Worm (Caenorhabditis elegans) whole organism, early embryonic: Measurements from ENCODE around the gene tsn-1.

Source experiments
- B0310.2 ChIP-seq: sonication (generic microtip); optimal IDR thresholded peaks from 2 replicates; lab custom pipeline; 2016; ENCODE audit warnings: mild to moderate bottlenecking, missing genetic modification characterization, missing compliant biosample characterization
- F13C5.2 ChIP-seq: sonication (generic microtip); optimal IDR thresholded peaks from 2 replicates; lab custom pipeline; 2017; ENCODE audit warnings: mild to moderate bottlenecking, missing genetic modification characterization, inconsistent platforms, missing compliant biosample characterization
- aly-1 ChIP-seq: sonication (generic microtip); optimal IDR thresholded peaks from 2 replicates; lab custom pipeline; 2016; ENCODE audit warnings: missing genetic modification characterization, missing compliant biosample characterization
- ama-1 ChIP-seq: fragments of 150-350 bp; optimal IDR thresholded peaks from 2 replicates; lab custom pipeline; 2014
- ceh-13 ChIP-seq: fragments of 200-800 bp; sonication (Bioruptor generic); optimal IDR thresholded peaks from 2 replicates; lab custom pipeline; 2018; ENCODE audit warnings: mild to moderate bottlenecking, missing genetic modification characterization, missing compliant biosample characterization
- ceh-36 ChIP-seq: sonication (generic microtip); optimal IDR thresholded peaks from 2 replicates; lab custom pipeline; 2016; ENCODE audit warnings: missing genetic modification characterization, inconsistent platforms, missing compliant biosample characterization
- ets-7 ChIP-seq: sonication (generic microtip); optimal IDR thresholded peaks from 2 replicates; lab custom pipeline; 2016; ENCODE audit warnings: missing genotype, missing genetic modification characterization, missing compliant biosample characterization
- flt-1 ChIP-seq: fragments of 200-800 bp; sonication (Bioruptor generic); IDR thresholded peaks from 2 replicates; pipeline ENCODE4 v1.3.6; 2022; ENCODE audit warnings: missing genetic modification characterization, missing compliant biosample characterization
- hmbx-1 ChIP-seq: sonication (generic microtip); optimal IDR thresholded peaks from 2 replicates; lab custom pipeline; 2016; ENCODE audit warnings: mild to moderate bottlenecking, missing genetic modification characterization, missing compliant biosample characterization
- hmg-4 ChIP-seq: fragments of 200-800 bp; sonication (Bioruptor generic); optimal IDR thresholded peaks from 2 replicates; lab custom pipeline; 2018; ENCODE audit warnings: mild to moderate bottlenecking, missing genetic modification characterization, missing compliant biosample characterization
- hnd-1 ChIP-seq: sonication (generic microtip); optimal IDR thresholded peaks from 2 replicates; lab custom pipeline; 2016; ENCODE audit warnings: missing genetic modification characterization, missing compliant biosample characterization
- pes-1 ChIP-seq: fragments of 200-800 bp; sonication (Bioruptor generic); IDR thresholded peaks from 2 replicates; pipeline ENCODE4 v1.3.6; 2022; ENCODE audit warnings: missing genetic modification reagents, missing genetic modification characterization, missing compliant biosample characterization
- scrt-1 ChIP-seq: fragments of 200-800 bp; sonication (Bioruptor generic); IDR thresholded peaks from 2 replicates; pipeline ENCODE4 v1.3.6; 2022; ENCODE audit warnings: missing genetic modification characterization, missing compliant biosample characterization
- sea-1 ChIP-seq: fragments of 200-800 bp; sonication (Bioruptor generic); conservative IDR thresholded peaks from 2 replicates; pipeline ENCODE4 v1.3.6; 2022; ENCODE audit warnings: missing genetic modification characterization, missing compliant biosample characterization
- tbx-11 ChIP-seq: fragments of 200-800 bp; sonication (Bioruptor generic); IDR thresholded peaks from 2 replicates; pipeline ENCODE4 v1.3.6; 2022; ENCODE audit warnings: missing genetic modification characterization, missing compliant biosample characterization
- tbx-37 ChIP-seq: fragments of 200-800 bp; sonication (Bioruptor generic); conservative IDR thresholded peaks from 2 replicates; pipeline ENCODE4 v1.3.6; 2022; ENCODE audit warnings: missing genetic modification reagents, missing genetic modification characterization, missing compliant biosample characterization
- tra-4 ChIP-seq: sonication (generic microtip); optimal IDR thresholded peaks from 2 replicates; lab custom pipeline; 2017; ENCODE audit warnings: missing genetic modification characterization, missing compliant biosample characterization

The tsn-1 gene

ce11 chrII:4737348-4737747 lies 30.7 kb downstream of the tsn-1 start, which contains the start of gene ctsa-1.1:
TSS of gene ctsa-1.1 (plus strand) at chrII:4737648.
- TF ChIP-seq ets-7 (no peak), ceh-36 (tag; lab: Kevin White, UChicago) (no peak), F13C5.2 (tag; lab: Kevin White, UChicago) (no peak), ceh-13 (GFP tag; lab: Kevin White, UChicago) (no peak), hmbx-1 (no peak), hmg-4 (no peak), scrt-1 (GFP tag; lab: Robert Waterston, UW) (no peak)

ce11 chrII:4739984-4740462 lies 33.4 kb downstream of the tsn-1 start, which contains the start of gene eas-1:
TSS of gene eas-1 (plus strand) at chrII:4740412.
- TF ChIP-seq hmg-4 = peak; percentile 69
- no peak for TF ChIP-seq B0310.2
- TF ChIP-seq ceh-36 (tag; lab: Kevin White, UChicago) = no peak
- peak; percentile 92 for TF ChIP-seq tbx-37 (GFP tag; lab: Robert Waterston, UW)
- TF ChIP-seq hmbx-1 = no peak
- no peak for TF ChIP-seq scrt-1 (GFP tag; lab: Robert Waterston, UW)
- TF ChIP-seq aly-1 (tag; lab: Kevin White, UChicago) = no peak
- no peak for TF ChIP-seq ama-1 (lab: Kevin White, UChicago)
- peak; percentile 49 for TF ChIP-seq ets-7
- TF ChIP-seq tbx-11 (GFP tag; lab: Robert Waterston, UW) = no peak
- no peak for TF ChIP-seq hnd-1 (tag; lab: Kevin White, UChicago)
- no peak for TF ChIP-seq tra-4 (tag; lab: Kevin White, UChicago)
- peak; percentile 71; the same call in 1 of the 2 replicates for TF ChIP-seq pes-1 (GFP tag; lab: Robert Waterston, UW)
- TF ChIP-seq ceh-13 (GFP tag; lab: Kevin White, UChicago) = no peak
- peak; percentile 40 for TF ChIP-seq F13C5.2 (tag; lab: Kevin White, UChicago)

ce11 chrII:4741527-4742187 lies 35.0 kb downstream of the tsn-1 start, which contains the start of gene acs-11:
TSS of gene acs-11 (plus strand) at chrII:4742137.
- TF ChIP-seq aly-1 (tag; lab: Kevin White, UChicago) = no peak
- no peak for TF ChIP-seq pes-1 (GFP tag; lab: Robert Waterston, UW)
- no peak for TF ChIP-seq tbx-11 (GFP tag; lab: Robert Waterston, UW)
- no peak for TF ChIP-seq tbx-37 (GFP tag; lab: Robert Waterston, UW)
- TF ChIP-seq hmg-4 = no peak
- no peak for TF ChIP-seq flt-1 (GFP tag; lab: Robert Waterston, UW)
- TF ChIP-seq ama-1 (lab: Kevin White, UChicago) = no peak
- no peak for TF ChIP-seq ceh-13 (GFP tag; lab: Kevin White, UChicago)
- no peak for TF ChIP-seq scrt-1 (GFP tag; lab: Robert Waterston, UW)
- no peak for TF ChIP-seq tra-4 (tag; lab: Kevin White, UChicago)
- no peak for TF ChIP-seq sea-1 (GFP tag; lab: Robert Waterston, UW)
- TF ChIP-seq ceh-36 (tag; lab: Kevin White, UChicago) = no peak
- TF ChIP-seq ets-7 = no peak

- no peak for TF ChIP-seq pes-1 (GFP tag; lab: Robert Waterston, UW)
- TF ChIP-seq ama-1 (lab: Kevin White, UChicago) = no peak
- TF ChIP-seq ceh-36 (tag; lab: Kevin White, UChicago) = no peak
- TF ChIP-seq sea-1 (GFP tag; lab: Robert Waterston, UW) = no peak
- no peak for TF ChIP-seq F13C5.2 (tag; lab: Kevin White, UChicago)
- TF ChIP-seq hmg-4 = no peak
- no peak for TF ChIP-seq ets-7
- no peak for TF ChIP-seq hmbx-1
- TF ChIP-seq tra-4 (tag; lab: Kevin White, UChicago) = no peak
Observed at ce11 chrII:4745281-4745680, 38.7 kb downstream of the tsn-1 start.

- TF ChIP-seq ama-1 (lab: Kevin White, UChicago) = no peak
- no peak for TF ChIP-seq ceh-13 (GFP tag; lab: Kevin White, UChicago)
- no peak for TF ChIP-seq ets-7
- no peak for TF ChIP-seq F13C5.2 (tag; lab: Kevin White, UChicago)
- no peak for TF ChIP-seq hmbx-1
- TF ChIP-seq scrt-1 (GFP tag; lab: Robert Waterston, UW) = no peak
- no peak for TF ChIP-seq hmg-4
Observed at ce11 chrII:4747063-4747462, 40.4 kb downstream of the tsn-1 start.

- TF ChIP-seq ama-1 (lab: Kevin White, UChicago) (no peak), pes-1 (GFP tag; lab: Robert Waterston, UW) (no peak), ets-7 (no peak), hmg-4 (no peak), B0310.2 (no peak), hmbx-1 (no peak)
Observed at ce11 chrII:4747697-4748096, 41.1 kb downstream of the tsn-1 start.

- TF ChIP-seq ets-7 = no peak
- no peak for TF ChIP-seq flt-1 (GFP tag; lab: Robert Waterston, UW)
- no peak for TF ChIP-seq sea-1 (GFP tag; lab: Robert Waterston, UW)
- no peak for TF ChIP-seq aly-1 (tag; lab: Kevin White, UChicago)
- no peak for TF ChIP-seq tbx-37 (GFP tag; lab: Robert Waterston, UW)
- no peak for TF ChIP-seq hmbx-1
- no peak for TF ChIP-seq F13C5.2 (tag; lab: Kevin White, UChicago)
- TF ChIP-seq tra-4 (tag; lab: Kevin White, UChicago) = no peak
- TF ChIP-seq B0310.2 = no peak
- TF ChIP-seq ceh-36 (tag; lab: Kevin White, UChicago) = no peak
- no peak for TF ChIP-seq pes-1 (GFP tag; lab: Robert Waterston, UW)
- TF ChIP-seq scrt-1 (GFP tag; lab: Robert Waterston, UW) = no peak
Observed at ce11 chrII:4748374-4748773, 41.8 kb downstream of the tsn-1 start.

ce11 chrII:4749581-4749980 lies 43.0 kb downstream of the tsn-1 start, which contains the start of gene F41C3.2:
TSS of gene F41C3.2 (plus strand) at chrII:4749968.
- TF ChIP-seq scrt-1 (GFP tag; lab: Robert Waterston, UW) = no peak
- TF ChIP-seq F13C5.2 (tag; lab: Kevin White, UChicago) = no peak
- TF ChIP-seq tra-4 (tag; lab: Kevin White, UChicago) = no peak
- TF ChIP-seq aly-1 (tag; lab: Kevin White, UChicago) = no peak
- TF ChIP-seq tbx-37 (GFP tag; lab: Robert Waterston, UW) = no peak
- TF ChIP-seq hmg-4 = no peak
